Fruit fly (Drosophila melanogaster): ENCODE data around the gene CG4440.
A peak's percentile ranks its signal among the peaks of the same experiment; 100 is the strongest.

Gene CG4440

DNA sequence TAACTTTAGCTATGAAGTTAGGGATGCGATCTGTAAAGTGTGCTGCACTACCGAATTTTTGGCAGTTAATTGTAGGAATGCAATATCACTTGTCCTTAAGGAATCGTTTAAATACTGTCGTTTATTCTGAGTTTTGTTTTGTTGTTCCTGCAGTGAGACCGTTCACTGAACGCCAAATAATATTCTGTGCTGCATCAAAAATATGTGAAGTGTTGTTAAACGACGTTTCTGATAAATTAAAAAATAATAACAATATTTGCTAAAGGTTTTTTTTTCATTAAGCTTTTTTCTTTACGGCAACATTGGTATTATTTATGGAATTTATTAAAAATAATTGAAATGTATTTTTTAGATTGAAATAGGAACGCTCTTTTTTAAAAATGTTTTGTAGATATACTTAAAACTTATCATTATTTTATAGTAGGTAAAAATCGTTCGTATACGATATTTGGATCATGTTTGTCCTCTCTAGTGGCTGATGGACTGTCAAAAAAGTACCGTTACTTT, 26.9 kb upstream of the CG4440 start, which contains the start of gene GMF (continued):
- TF ChIP-seq cad (GFP tag; optimal IDR thresholded peaks at IDR 0.05) (no peak), HLHmδ (GFP tag; optimal IDR thresholded peaks at IDR 0.05) (no peak), tup (GFP tag; optimal IDR thresholded peaks at IDR 0.05) (no peak), CG3726 (GFP tag; IDR thresholded peaks at IDR 0.05) (no peak), CG6254 (GFP tag; optimal IDR thresholded peaks at IDR 0.05) (no peak), so (GFP tag; IDR thresholded peaks at IDR 0.05) (no peak), sd (tag; optimal IDR thresholded peaks at IDR 0.05) (peak; percentile 57), Tbp (GFP tag; optimal IDR thresholded peaks at IDR 0.05) (no peak), chm (GFP tag; IDR thresholded peaks at IDR 0.05) (no peak), hth (optimal IDR thresholded peaks at IDR 0.05) (no peak), HmgD (GFP tag; optimal IDR thresholded peaks at IDR 0.05) (no peak), CG2889 (GFP tag; IDR thresholded peaks at IDR 0.05) (no peak), Dp (GFP tag; optimal IDR thresholded peaks at IDR 0.05) (peak; percentile 13), CkIIα-i1 (GFP tag; IDR thresholded peaks at IDR 0.05) (no peak), CG3281 (GFP tag; optimal IDR thresholded peaks at IDR 0.05) (peak; percentile 6), Ravus (GFP tag; IDR thresholded peaks at IDR 0.05) (no peak), Poxn (GFP tag; IDR thresholded peaks at IDR 0.05) (no peak), Mad (GFP tag; optimal IDR thresholded peaks at IDR 0.05) (no peak), al (GFP tag; IDR thresholded peaks at IDR 0.05) (no peak), Ets65A (GFP tag) (peak; percentile 84), CG3065 (GFP tag; optimal IDR thresholded peaks at IDR 0.05) (peak; percentile 5), shn (GFP tag; optimal IDR thresholded peaks at IDR 0.05) (no peak), Atf-2 (GFP tag; optimal IDR thresholded peaks at IDR 0.05) (no peak), Hr39 (optimal IDR thresholded peaks at IDR 0.05) (no peak), CG14710 (tag; optimal IDR thresholded peaks at IDR 0.05) (peak; percentile 86), wor (GFP tag; IDR thresholded peaks at IDR 0.05) (no peak), prd (optimal IDR thresholded peaks at IDR 0.05) (no peak), prd (GFP tag; IDR thresholded peaks at IDR 0.05) (no peak), CG6272 (GFP tag; IDR thresholded peaks at IDR 0.05) (no peak), CG10431 (GFP tag; optimal IDR thresholded peaks at IDR 0.05) (no peak), CG12659 (GFP tag; optimal IDR thresholded peaks at IDR 0.05) (peak; percentile 67), sisA (GFP tag; IDR thresholded peaks at IDR 0.05) (no peak), CG2202 (tag; optimal IDR thresholded peaks at IDR 0.05) (no peak), Nf-YB (GFP tag; optimal IDR thresholded peaks at IDR 0.05) (no peak), Optix (GFP tag; IDR thresholded peaks at IDR 0.05) (no peak), crp (GFP tag; optimal IDR thresholded peaks at IDR 0.05) (peak in 1 of 2 experiments; percentile 21), CG12071 (GFP tag; optimal IDR thresholded peaks at IDR 0.05) (no peak), CG33557 (GFP tag; optimal IDR thresholded peaks at IDR 0.05) (peak; percentile 37), CG34224 (GFP tag; IDR thresholded peaks at IDR 0.05; ENCODE audit: partially characterized antibody) (no peak), D19B (GFP tag; optimal IDR thresholded peaks at IDR 0.05) (peak; percentile 73), tap (tag; optimal IDR thresholded peaks at IDR 0.05) (no peak), Oaz (GFP tag; IDR thresholded peaks at IDR 0.05) (no peak), Mrtf (GFP tag; IDR thresholded peaks at IDR 0.05) (no peak), ranshi (GFP tag; IDR thresholded peaks at IDR 0.05) (no peak), Nf-YC (tag; optimal IDR thresholded peaks at IDR 0.05) (peak; percentile 45), CG8924 (tag; optimal IDR thresholded peaks at IDR 0.05) (peak; percentile 62), CG15696 (tag; optimal IDR thresholded peaks at IDR 0.05) (peak; percentile 46), exex (tag; optimal IDR thresholded peaks at IDR 0.05) (peak; percentile 41), dimm (GFP tag; IDR thresholded peaks at IDR 0.05) (no peak), CG6175 (GFP tag; IDR thresholded peaks at IDR 0.05) (no peak), CG7556 (GFP tag; optimal IDR thresholded peaks at IDR 0.05) (peak; percentile 30), eyg (GFP tag; optimal IDR thresholded peaks at IDR 0.05) (no peak), CG10366 (GFP tag; IDR thresholded peaks at IDR 0.05) (no peak)
